Fruit fly (Drosophila melanogaster) whole organism, embryonic: Measurements from ENCODE around the gene elB.

ENCODE experiments used
- BEAF-32 ChIP-seq: fragments of 200-800 bp; sonication (Bioruptor generic); optimal IDR thresholded peaks from 3 replicates; lab custom pipeline; 2017; ENCODE audit warnings: missing biosample characterization, missing genetic modification characterization, mild to moderate bottlenecking, moderate library complexity, missing genetic modification reagents
- CG1024 ChIP-seq: fragments of 200-800 bp; sonication (Bioruptor generic); IDR thresholded peaks from 2 replicates; pipeline ENCODE4 v1.3.6; 2022; ENCODE audit warnings: missing biosample characterization, missing genetic modification characterization
- CG11723 ChIP-seq: fragments of 200-800 bp; sonication (Bioruptor generic); optimal IDR thresholded peaks from 2 replicates; lab custom pipeline; 2017; ENCODE audit warnings: missing biosample characterization, mild to moderate bottlenecking, missing genetic modification characterization
- CG14050 ChIP-seq: fragments of 200-800 bp; sonication (Bioruptor generic); IDR thresholded peaks from 3 replicates; pipeline ENCODE4 v1.3.6; 2022; ENCODE audit warnings: missing biosample characterization, missing genetic modification characterization
- CG16815 ChIP-seq: fragments of 200-800 bp; sonication (Bioruptor generic); optimal IDR thresholded peaks from 3 replicates; lab custom pipeline; 2017; ENCODE audit warnings: missing biosample characterization, mild to moderate bottlenecking, missing genetic modification characterization
- CG17385 ChIP-seq: fragments of 200-800 bp; sonication (Bioruptor generic); optimal IDR thresholded peaks from 3 replicates; lab custom pipeline; 2018; ENCODE audit warnings: missing biosample characterization, mild to moderate bottlenecking, missing genetic modification characterization
- CG2129 ChIP-seq: fragments of 200-800 bp; sonication (Bioruptor generic); IDR thresholded peaks from 2 replicates; pipeline ENCODE4 v1.3.6; 2022; ENCODE audit warnings: missing biosample characterization, missing genetic modification characterization; ENCODE audit not compliant: partially characterized antibody
- CG30020 ChIP-seq: fragments of 200-800 bp; optimal IDR thresholded peaks from 2 replicates; lab custom pipeline; 2019; ENCODE audit warnings: missing biosample characterization, mild to moderate bottlenecking, missing genetic modification characterization, moderate library complexity
- CG3163 ChIP-seq: fragments of 200-800 bp; sonication (Bioruptor generic); optimal IDR thresholded peaks from 3 replicates; lab custom pipeline; 2016; ENCODE audit warnings: missing biosample characterization, missing genetic modification characterization
- CG3281 ChIP-seq: fragments of 200-800 bp; sonication (Bioruptor generic); optimal IDR thresholded peaks from 3 replicates; lab custom pipeline; 2017; ENCODE audit warnings: missing biosample characterization, mild to moderate bottlenecking, missing genetic modification characterization
- CG3726 ChIP-seq: fragments of 200-800 bp; sonication (Bioruptor generic); IDR thresholded peaks from 3 replicates; pipeline ENCODE4, ENCODE4 v1.3.6; 2022; ENCODE audit warnings: missing biosample characterization, missing genetic modification characterization
- CG3995 ChIP-seq: fragments of 200-800 bp; sonication (Bioruptor generic); optimal IDR thresholded peaks from 3 replicates; lab custom pipeline; 2016; ENCODE audit warnings: missing biosample characterization, missing genetic modification characterization
- CG4404 ChIP-seq: fragments of 200-800 bp; sonication (Bioruptor generic); IDR thresholded peaks from 2 replicates; pipeline ENCODE4 v1.3.6; 2022; ENCODE audit warnings: missing biosample characterization, missing genetic modification characterization
- CG5245 ChIP-seq: fragments of 200-800 bp; sonication (Bioruptor generic); optimal IDR thresholded peaks from 3 replicates; lab custom pipeline; 2016; ENCODE audit warnings: missing biosample characterization, missing genetic modification characterization
- CG6654 ChIP-seq: fragments of 200-800 bp; sonication (Bioruptor generic); optimal IDR thresholded peaks from 2 replicates; lab custom pipeline; 2017; ENCODE audit warnings: missing biosample characterization, mild to moderate bottlenecking, missing genetic modification characterization
- CG9609 ChIP-seq: fragments of 200-800 bp; sonication (Bioruptor generic); optimal IDR thresholded peaks from 3 replicates; lab custom pipeline; 2016; ENCODE audit warnings: missing biosample characterization, missing genetic modification characterization
- CG9727 ChIP-seq: fragments of 200-800 bp; sonication (Bioruptor generic); optimal IDR thresholded peaks from 3 replicates; lab custom pipeline; 2017; ENCODE audit warnings: missing biosample characterization, mild to moderate bottlenecking, missing genetic modification characterization
- Fer1 ChIP-seq: fragments of 200-800 bp; sonication (Bioruptor generic); optimal IDR thresholded peaks from 2 replicates; lab custom pipeline; 2017; ENCODE audit warnings: missing biosample characterization, mild to moderate bottlenecking, missing genetic modification characterization
- Gsc ChIP-seq: fragments of 200-800 bp; sonication (Bioruptor generic); IDR thresholded peaks from 2 replicates; pipeline ENCODE4 v1.3.6; 2022; ENCODE audit warnings: missing biosample characterization, missing genetic modification characterization
- Hmx ChIP-seq: fragments of 200-800 bp; sonication (Bioruptor generic); optimal IDR thresholded peaks from 2 replicates; lab custom pipeline; 2016; ENCODE audit warnings: missing biosample characterization, missing genetic modification characterization
- Mad ChIP-seq: fragments of 200-800 bp; sonication (Bioruptor generic); optimal IDR thresholded peaks from 2 replicates; lab custom pipeline; 2016; ENCODE audit warnings: missing biosample characterization, missing genetic modification characterization
- PHDP ChIP-seq: fragments of 200-800 bp; sonication (Bioruptor generic); optimal IDR thresholded peaks from 3 replicates; lab custom pipeline; 2018; ENCODE audit warnings: missing biosample characterization, mild to moderate bottlenecking, missing genetic modification characterization, moderate library complexity
- Poxn ChIP-seq: fragments of 200-800 bp; sonication (Bioruptor generic); IDR thresholded peaks from 2 replicates; pipeline ENCODE4 v1.3.6; 2022; ENCODE audit warnings: missing biosample characterization, missing genetic modification characterization
- Stat92E ChIP-seq, 3 experiments: fragments of >200 bp in 2 of 3; fragments of 200-800 bp in 1 of 3; sonication (Bioruptor generic) in 1 of 3; optimal IDR thresholded peaks; 2 replicates each; lab custom pipeline; 2017 to 2019; ENCODE audit warnings: missing biosample characterization in 3 of 3, missing genetic modification characterization in 3 of 3, mild to moderate bottlenecking in 1 of 3, moderate library complexity in 1 of 3
- Taf1 ChIP-seq: fragments of 200-800 bp; sonication (Bioruptor generic); IDR thresholded peaks from 2 replicates; pipeline ENCODE4 v1.3.6; 2022; ENCODE audit warnings: missing biosample characterization, missing genetic modification characterization
- Xrp1 ChIP-seq: fragments of 200-800 bp; sonication (Bioruptor generic); IDR thresholded peaks from 2 replicates; pipeline ENCODE4 v1.3.6; 2022; ENCODE audit warnings: missing biosample characterization, missing genetic modification characterization
- amos ChIP-seq: fragments of 200-800 bp; sonication (Bioruptor generic); IDR thresholded peaks from 2 replicates; pipeline ENCODE4 v1.3.6; 2022; ENCODE audit warnings: missing biosample characterization, missing genetic modification characterization; ENCODE audit not compliant: partially characterized antibody
- ase ChIP-seq: fragments of 200-800 bp; sonication (Bioruptor generic); IDR thresholded peaks from 3 replicates; pipeline ENCODE4 v1.3.6; 2022; ENCODE audit warnings: missing biosample characterization, missing genetic modification characterization
- ato ChIP-seq: fragments of 200-800 bp; sonication (Bioruptor generic); IDR thresholded peaks from 2 replicates; pipeline ENCODE4 v1.3.6; 2022; ENCODE audit warnings: missing biosample characterization, missing genetic modification characterization; ENCODE audit not compliant: partially characterized antibody
- corto ChIP-seq: fragments of 200-800 bp; sonication (Bioruptor generic); optimal IDR thresholded peaks from 2 replicates; lab custom pipeline; 2016; ENCODE audit warnings: missing biosample characterization, mild to moderate bottlenecking, missing genetic modification characterization, moderate library complexity
- danr ChIP-seq: fragments of 200-800 bp; sonication (Bioruptor generic); IDR thresholded peaks from 2 replicates; pipeline ENCODE4 v1.3.6; 2022; ENCODE audit warnings: missing biosample characterization, missing genetic modification characterization
- disco-r ChIP-seq: fragments of 200-800 bp; sonication (Bioruptor generic); optimal IDR thresholded peaks from 2 replicates; lab custom pipeline; 2016; ENCODE audit warnings: missing biosample characterization, missing genetic modification characterization
- en ChIP-seq: fragments of 200-800 bp; sonication (Bioruptor generic); optimal IDR thresholded peaks from 2 replicates; lab custom pipeline; 2016; ENCODE audit warnings: missing biosample characterization, missing genetic modification characterization
- fd102C ChIP-seq: fragments of 200-800 bp; sonication (Bioruptor generic); optimal IDR thresholded peaks from 2 replicates; lab custom pipeline; 2018; ENCODE audit warnings: missing biosample characterization, mild to moderate bottlenecking, missing genetic modification characterization, moderate library complexity
- fd96Cb ChIP-seq: fragments of 200-800 bp; sonication (Bioruptor generic); optimal IDR thresholded peaks from 2 replicates; lab custom pipeline; 2018; ENCODE audit warnings: missing biosample characterization, mild to moderate bottlenecking, missing genetic modification characterization, moderate library complexity
- fu2 ChIP-seq: fragments of 200-800 bp; sonication (Bioruptor generic); optimal IDR thresholded peaks from 2 replicates; lab custom pipeline; 2016; ENCODE audit warnings: missing biosample characterization, missing genetic modification characterization
- gcm2 ChIP-seq: fragments of 200-800 bp; sonication (Bioruptor generic); optimal IDR thresholded peaks from 2 replicates; lab custom pipeline; 2016; ENCODE audit warnings: missing biosample characterization, missing genetic modification characterization
- her ChIP-seq: fragments of 200-800 bp; sonication (Bioruptor generic); optimal IDR thresholded peaks from 2 replicates; lab custom pipeline; 2016; ENCODE audit warnings: missing biosample characterization, missing genetic modification characterization
- lola ChIP-seq, 3 experiments: fragments of >200 bp in 2 of 3; fragments of 200-800 bp in 1 of 3; sonication (Bioruptor generic) in 1 of 3; optimal IDR thresholded peaks; 2 replicates each; lab custom pipeline; 2017 to 2019; ENCODE audit warnings: missing biosample characterization in 3 of 3, missing genetic modification characterization in 3 of 3, mild to moderate bottlenecking in 1 of 3, moderate library complexity in 1 of 3
- pros ChIP-seq: fragments of 200-800 bp; sonication (Bioruptor generic); optimal IDR thresholded peaks from 3 replicates; lab custom pipeline; 2019; ENCODE audit warnings: missing biosample characterization, mild to moderate bottlenecking, missing genetic modification characterization, moderate library complexity
- pzg ChIP-seq: fragments of 200-800 bp; sonication (Bioruptor generic); optimal IDR thresholded peaks from 3 replicates; lab custom pipeline; 2018; ENCODE audit warnings: missing biosample characterization, mild to moderate bottlenecking, missing genetic modification characterization, moderate library complexity
- ranshi ChIP-seq: fragments of 200-800 bp; sonication (Bioruptor generic); IDR thresholded peaks from 2 replicates; pipeline ENCODE4 v1.3.6; 2022; ENCODE audit warnings: missing biosample characterization, missing genetic modification characterization
- rib ChIP-seq: fragments of 200-800 bp; sonication (Bioruptor generic); IDR thresholded peaks from 2 replicates; pipeline ENCODE4 v1.3.6; 2022; ENCODE audit warnings: missing biosample characterization, missing genetic modification characterization
- sens ChIP-seq: fragments of 200-800 bp; sonication (Bioruptor generic); peaks from one replicate; lab custom pipeline; 2016; ENCODE audit warnings: missing biosample characterization, missing genetic modification characterization
- shn ChIP-seq: fragments of 200-800 bp; sonication (Bioruptor generic); optimal IDR thresholded peaks from 3 replicates; lab custom pipeline; 2016; ENCODE audit warnings: missing biosample characterization, missing genetic modification characterization
- sima ChIP-seq: fragments of 200-800 bp; sonication (Bioruptor generic); optimal IDR thresholded peaks from 2 replicates; lab custom pipeline; 2016; ENCODE audit warnings: missing biosample characterization, missing genetic modification characterization
- sr ChIP-seq: fragments of 200-800 bp; sonication (Bioruptor generic); IDR thresholded peaks from 3 replicates; pipeline ENCODE4 v1.3.6; 2022; ENCODE audit warnings: missing biosample characterization, missing genetic modification characterization
- tin ChIP-seq: fragments of 200-800 bp; sonication (Bioruptor generic); optimal IDR thresholded peaks from 3 replicates; lab custom pipeline; 2016; ENCODE audit warnings: missing biosample characterization, missing genetic modification characterization
- tna ChIP-seq: fragments of 200-800 bp; sonication (Bioruptor generic); IDR thresholded peaks from 2 replicates; pipeline ENCODE4 v1.3.6; 2022; ENCODE audit warnings: missing biosample characterization, missing genetic modification characterization; ENCODE audit not compliant: partially characterized antibody
- z ChIP-seq: fragments of 200-800 bp; sonication (Bioruptor generic); IDR thresholded peaks from 3 replicates; pipeline ENCODE4 v1.3.6; 2022; ENCODE audit warnings: missing biosample characterization, missing genetic modification characterization
- zfh1 ChIP-seq: fragments of 200-800 bp; sonication (Bioruptor generic); IDR thresholded peaks from 3 replicates; pipeline ENCODE4 v1.3.6; 2022; ENCODE audit warnings: missing biosample characterization, missing genetic modification characterization

elB gene

dm6 chr2L:14409428-14409933 is at the start of gene elB:
Gene elB (minus strand): TSS chr2L:14409549.
- no peak for TF ChIP-seq pzg (GFP tag; lab: Kevin White, UChicago)
- TF ChIP-seq CG11723 (GFP tag; lab: Kevin White, UChicago): no peak
- TF ChIP-seq gcm2: no peak
- TF ChIP-seq pros: peak; percentile 8
- TF ChIP-seq BEAF-32 (GFP tag; lab: Kevin White, UChicago): no peak
- TF ChIP-seq CG6654 (GFP tag; lab: Kevin White, UChicago): no peak
- TF ChIP-seq CG4404: no peak
- no peak for TF ChIP-seq PHDP
- no peak for TF ChIP-seq corto (GFP tag; lab: Kevin White, UChicago)
- no peak for TF ChIP-seq zfh1 (GFP tag; lab: Robert Waterston, UW)
- TF ChIP-seq CG14050 (GFP tag; lab: Robert Waterston, UW): no peak
- TF ChIP-seq z (GFP tag; lab: Robert Waterston, UW): peak; percentile 57; the same call in 2 of the 3 replicates
- no peak for TF ChIP-seq CG30020 (tag; lab: Kevin White, UChicago)
- no peak for TF ChIP-seq CG9727 (GFP tag; lab: Kevin White, UChicago)
- no peak for TF ChIP-seq tin (GFP tag; lab: Kevin White, UChicago)
- no peak for TF ChIP-seq Taf1
- TF ChIP-seq CG3726 (GFP tag; lab: Robert Waterston, UW): no peak
- TF ChIP-seq disco-r: peak; percentile 9
- no peak for TF ChIP-seq ase (GFP tag; lab: Robert Waterston, UW)
- TF ChIP-seq fd102C: no peak
- TF ChIP-seq Xrp1 (GFP tag; lab: Robert Waterston, UW): peak; percentile 45; the same call in 1 of the 2 replicates
- no peak for TF ChIP-seq CG5245
- no peak for TF ChIP-seq fd96Cb (tag; lab: Kevin White, UChicago)
- no peak for TF ChIP-seq ranshi
- TF ChIP-seq Mad (GFP tag; lab: Kevin White, UChicago): no peak
- 0 out of 2 replicates have a peak, but pooled peaks have one; percentile 37 for TF ChIP-seq tna
- TF ChIP-seq her (GFP tag; lab: Kevin White, UChicago): peak; percentile 20
- peak; percentile 77 for TF ChIP-seq CG3163
- no peak for TF ChIP-seq sens (GFP tag; lab: Kevin White, UChicago)
- TF ChIP-seq CG3281: no peak
- TF ChIP-seq Gsc (GFP tag; lab: Robert Waterston, UW): no peak
- TF ChIP-seq rib (GFP tag; lab: Robert Waterston, UW): no peak
- no peak for TF ChIP-seq lola (GFP tag; optimal IDR thresholded peaks at IDR 0.05; lab: Kevin White, UChicago)
- TF ChIP-seq CG1024: no peak
- no peak for TF ChIP-seq danr (GFP tag; lab: Robert Waterston, UW)
- no peak for TF ChIP-seq Poxn
- TF ChIP-seq Hmx (GFP tag; lab: Kevin White, UChicago): no peak
- TF ChIP-seq fu2 (GFP tag; lab: Kevin White, UChicago): no peak
- TF ChIP-seq CG9609 (GFP tag; lab: Kevin White, UChicago): no peak
- TF ChIP-seq sr: peak; percentile 85
- 0 out of 2 replicates have a peak, but pooled peaks have one; percentile 29 for TF ChIP-seq ato (GFP tag; lab: Robert Waterston, UW)
- TF ChIP-seq CG2129 (GFP tag; lab: Robert Waterston, UW): no peak
- TF ChIP-seq shn (GFP tag; lab: Kevin White, UChicago): no peak
- TF ChIP-seq CG3995 (GFP tag; lab: Kevin White, UChicago): no peak
- no peak for TF ChIP-seq Stat92E (GFP tag; optimal IDR thresholded peaks at IDR 0.05; lab: Kevin White, UChicago)
- peak; percentile 71 for TF ChIP-seq CG17385 (GFP tag; lab: Kevin White, UChicago)
- TF ChIP-seq amos (GFP tag; lab: Robert Waterston, UW): peak; percentile 20; the same call in 1 of the 2 replicates
- TF ChIP-seq CG16815 (GFP tag; lab: Kevin White, UChicago): no peak
- TF ChIP-seq sima (GFP tag; lab: Kevin White, UChicago): no peak
- TF ChIP-seq en (GFP tag; lab: Kevin White, UChicago): no peak
- TF ChIP-seq Fer1 (GFP tag; lab: Kevin White, UChicago): peak; percentile 45
